Worm (Caenorhabditis elegans) whole organism, young adult: Measurements from ENCODE around the gene F20A1.4.

ENCODE experiments used
- B0035.1 ChIP-seq: sonication (generic microtip); optimal IDR thresholded peaks from 2 replicates; lab custom pipeline; 2016; ENCODE audit warnings: missing genetic modification characterization, mild to moderate bottlenecking, missing compliant biosample characterization, missing genotype, missing genetic modification reagents
- C06A6.2 ChIP-seq: fragments of 200-800 bp; sonication (Bioruptor generic); conservative IDR thresholded peaks from 2 replicates; pipeline ENCODE4 v1.3.6; 2022; ENCODE audit warnings: missing genetic modification characterization, missing compliant biosample characterization
- C17E4.6 ChIP-seq: fragments of 200-800 bp; sonication (Bioruptor generic); IDR thresholded peaks from 2 replicates; pipeline ENCODE4 v1.3.6; 2022; ENCODE audit warnings: missing genetic modification reagents, missing genetic modification characterization, missing compliant biosample characterization
- F10E7.11 ChIP-seq: sonication (generic microtip); optimal IDR thresholded peaks from 2 replicates; lab custom pipeline; 2017; ENCODE audit warnings: mild to moderate bottlenecking, missing genetic modification characterization, moderate library complexity, missing compliant biosample characterization
- F22D6.2 ChIP-seq: sonication (generic microtip); optimal IDR thresholded peaks from 2 replicates; lab custom pipeline; 2016; ENCODE audit warnings: mild to moderate bottlenecking, missing genetic modification characterization, missing compliant biosample characterization
- F23B12.7 ChIP-seq: sonication (generic microtip); optimal IDR thresholded peaks from 2 replicates; lab custom pipeline; 2017; ENCODE audit warnings: missing genetic modification characterization, mild to moderate bottlenecking, missing compliant biosample characterization, antibody characterized with exemption, moderate library complexity; ENCODE audit not compliant: insufficient read depth
- F55B11.4 ChIP-seq: sonication (generic microtip); optimal IDR thresholded peaks from 2 replicates; lab custom pipeline; 2016; ENCODE audit warnings: missing compliant biosample characterization, missing genetic modification characterization, borderline replicate concordance; ENCODE audit not compliant: insufficient read depth
- F57A8.1 ChIP-seq: fragments of 200-800 bp; sonication (Bioruptor generic); optimal IDR thresholded peaks from 2 replicates; lab custom pipeline; 2018; ENCODE audit warnings: mild to moderate bottlenecking, missing genetic modification characterization, moderate library complexity, missing compliant biosample characterization
- K11D2.4 ChIP-seq: fragments of 200-800 bp; sonication (Bioruptor generic); IDR thresholded peaks from 2 replicates; pipeline ENCODE4 v1.3.6; 2022; ENCODE audit warnings: missing genetic modification reagents, missing genetic modification characterization, missing compliant biosample characterization
- T26A5.8 ChIP-seq: sonication (generic microtip); optimal IDR thresholded peaks from 2 replicates; lab custom pipeline; 2016; ENCODE audit warnings: missing genetic modification characterization, missing compliant biosample characterization
- Y53G8AR.9 ChIP-seq: fragments of 200-800 bp; sonication (Bioruptor generic); conservative IDR thresholded peaks from 2 replicates; pipeline ENCODE4 v1.3.6; 2022; ENCODE audit warnings: missing genetic modification reagents, missing genetic modification characterization, missing compliant biosample characterization
- Y95B8A.8 ChIP-seq: fragments of 200-800 bp; sonication (Bioruptor generic); IDR thresholded peaks from 2 replicates; pipeline ENCODE4 v1.3.6; 2022; ENCODE audit warnings: missing genetic modification reagents, missing genetic modification characterization, missing compliant biosample characterization
- aptf-2 ChIP-seq: fragments of 200-800 bp; sonication (Bioruptor generic); conservative IDR thresholded peaks from 2 replicates; pipeline ENCODE4 v1.3.6; 2022; ENCODE audit warnings: missing genetic modification reagents, missing genetic modification characterization, missing compliant biosample characterization
- attf-3 ChIP-seq: fragments of 200-800 bp; sonication (Bioruptor generic); conservative IDR thresholded peaks from 2 replicates; pipeline ENCODE4 v1.3.6; 2022; ENCODE audit warnings: missing genetic modification reagents, missing genetic modification characterization, missing compliant biosample characterization
- bed-2 ChIP-seq: fragments of 200-800 bp; sonication (Bioruptor generic); IDR thresholded peaks from 2 replicates; pipeline ENCODE4 v1.3.6; 2022; ENCODE audit warnings: missing genetic modification reagents, missing genetic modification characterization, missing compliant biosample characterization
- cebp-1 ChIP-seq, 2 experiments: fragments of 200-800 bp in 1 of 2; sonication (Bioruptor generic) in 1 of 2; sonication (generic microtip) in 1 of 2; IDR thresholded peaks in 1 of 2; optimal IDR thresholded peaks in 1 of 2; 2 replicates each; pipeline versions ENCODE4 v1.3.6 to Lab custom; 2017 to 2022; ENCODE audit warnings: missing compliant biosample characterization in 2 of 2, missing genetic modification characterization in 2 of 2, mild to moderate bottlenecking in 1 of 2, missing genetic modification reagents in 1 of 2, moderate library complexity in 1 of 2
- cebp-2 ChIP-seq: fragments of 200-800 bp; sonication (Bioruptor generic); IDR thresholded peaks from 2 replicates; pipeline ENCODE4 v1.3.6; 2022; ENCODE audit warnings: missing genetic modification characterization, missing compliant biosample characterization
- ceh-100 ChIP-seq: fragments of 200-800 bp; sonication (Bioruptor generic); IDR thresholded peaks from 2 replicates; pipeline ENCODE4 v1.3.6; 2022; ENCODE audit warnings: missing genetic modification reagents, missing genetic modification characterization, missing compliant biosample characterization
- ceh-27 ChIP-seq: fragments of 200-800 bp; sonication (Bioruptor generic); optimal IDR thresholded peaks from 2 replicates; lab custom pipeline; 2018; ENCODE audit warnings: mild to moderate bottlenecking, missing genetic modification characterization, moderate library complexity, missing compliant biosample characterization
- ceh-40 ChIP-seq: fragments of 200-800 bp; sonication (Bioruptor generic); IDR thresholded peaks from 2 replicates; pipeline ENCODE4 v1.3.6; 2022; ENCODE audit warnings: missing genetic modification characterization, missing compliant biosample characterization
- ceh-91 ChIP-seq: fragments of 200-800 bp; sonication (Bioruptor generic); IDR thresholded peaks from 2 replicates; pipeline ENCODE4 v1.3.6; 2022; ENCODE audit warnings: missing genetic modification reagents, missing genetic modification characterization, missing compliant biosample characterization
- chd-7 ChIP-seq: sonication (generic microtip); optimal IDR thresholded peaks from 2 replicates; lab custom pipeline; 2016; ENCODE audit warnings: mild to moderate bottlenecking, missing genetic modification characterization, moderate library complexity, missing compliant biosample characterization
- die-1 ChIP-seq: sonication (generic microtip); optimal IDR thresholded peaks from 2 replicates; lab custom pipeline; 2016; ENCODE audit warnings: missing genotype, mild to moderate bottlenecking, missing genetic modification characterization, missing compliant biosample characterization
- efl-1 ChIP-seq: fragments of 150-350 bp; optimal IDR thresholded peaks from 2 replicates; lab custom pipeline; 2014; ENCODE audit warnings: missing biosample characterization, missing genetic modification reagents, missing genetic modification characterization
- egl-18 ChIP-seq: fragments of 200-800 bp; sonication (Bioruptor generic); IDR thresholded peaks from 2 replicates; pipeline ENCODE4 v1.3.6; 2022; ENCODE audit warnings: missing genetic modification reagents, missing genetic modification characterization, missing compliant biosample characterization
- egrh-3 ChIP-seq: fragments of 200-800 bp; sonication (Bioruptor generic); IDR thresholded peaks from 2 replicates; pipeline ENCODE4 v1.3.6; 2022; ENCODE audit warnings: missing genetic modification reagents, missing genetic modification characterization, missing compliant biosample characterization
- fkh-3 ChIP-seq: sonication (generic microtip); optimal IDR thresholded peaks from 2 replicates; lab custom pipeline; 2016; ENCODE audit warnings: mild to moderate bottlenecking, missing genetic modification characterization, missing compliant biosample characterization
- gei-17 ChIP-seq: fragments of 200-800 bp; sonication (Bioruptor generic); optimal IDR thresholded peaks from 2 replicates; lab custom pipeline; 2018; ENCODE audit warnings: mild to moderate bottlenecking, missing genetic modification characterization, missing compliant biosample characterization
- him-1 ChIP-seq: sonication (generic microtip); optimal IDR thresholded peaks from 2 replicates; lab custom pipeline; 2016; ENCODE audit warnings: missing genotype, missing genetic modification reagents, missing genetic modification characterization, missing compliant biosample characterization
- hmg-1.2 ChIP-seq: fragments of 200-800 bp; sonication (Bioruptor generic); IDR thresholded peaks from 2 replicates; pipeline ENCODE4 v1.3.6; 2022; ENCODE audit warnings: missing genetic modification reagents, missing genetic modification characterization, missing compliant biosample characterization
- hmg-20 ChIP-seq: fragments of 200-800 bp; sonication (Bioruptor generic); IDR thresholded peaks from 2 replicates; pipeline ENCODE4 v1.3.6; 2022; ENCODE audit warnings: missing genetic modification reagents, missing genetic modification characterization, missing compliant biosample characterization
- lag-1 ChIP-seq: fragments of 200-800 bp; sonication (Bioruptor generic); IDR thresholded peaks from 2 replicates; pipeline ENCODE4 v1.3.6; 2022; ENCODE audit warnings: missing genetic modification reagents, missing genetic modification characterization, missing compliant biosample characterization
- let-526 ChIP-seq: fragments of 200-800 bp; sonication (Bioruptor generic); IDR thresholded peaks from 2 replicates; pipeline ENCODE4 v1.3.6; 2022; ENCODE audit warnings: missing genetic modification reagents, missing genetic modification characterization, missing compliant biosample characterization
- lin-40 ChIP-seq: sonication (generic microtip); optimal IDR thresholded peaks from 2 replicates; lab custom pipeline; 2016; ENCODE audit warnings: missing genetic modification characterization, mild to moderate bottlenecking, missing compliant biosample characterization, missing genotype, missing genetic modification reagents
- lir-1 ChIP-seq: fragments of 200-800 bp; sonication (Bioruptor generic); conservative IDR thresholded peaks from 2 replicates; pipeline ENCODE4 v1.3.6; 2022; ENCODE audit warnings: missing genetic modification reagents, missing genetic modification characterization, missing compliant biosample characterization
- mes-4 ChIP-seq: sonication (generic microtip); optimal IDR thresholded peaks from 2 replicates; lab custom pipeline; 2016; ENCODE audit warnings: missing genotype, missing genetic modification characterization, missing compliant biosample characterization
- nfyb-1 ChIP-seq: fragments of 200-800 bp; sonication (Bioruptor generic); IDR thresholded peaks from 2 replicates; pipeline ENCODE4 v1.3.6; 2022; ENCODE audit warnings: missing genetic modification reagents, missing genetic modification characterization, missing compliant biosample characterization
- nhr-80 ChIP-seq: sonication (generic microtip); optimal IDR thresholded peaks from 2 replicates; lab custom pipeline; 2016; ENCODE audit warnings: missing genetic modification characterization, missing compliant biosample characterization
- nhr-90 ChIP-seq: sonication (generic microtip); optimal IDR thresholded peaks from 2 replicates; lab custom pipeline; 2016; ENCODE audit warnings: missing genotype, mild to moderate bottlenecking, missing genetic modification characterization, missing compliant biosample characterization
- pha-4 ChIP-seq: fragments of 150-350 bp; sonication (generic microtip); optimal IDR thresholded peaks from 2 replicates; lab custom pipeline; 2014; ENCODE audit warnings: missing biosample characterization, missing genetic modification reagents, missing genetic modification characterization
- sdz-38 ChIP-seq: sonication (generic microtip); optimal IDR thresholded peaks from 2 replicates; lab custom pipeline; 2016; ENCODE audit warnings: missing genotype, missing genetic modification characterization, missing compliant biosample characterization
- somi-1 ChIP-seq: fragments of 200-800 bp; sonication (Bioruptor generic); optimal IDR thresholded peaks from 2 replicates; lab custom pipeline; 2018; ENCODE audit warnings: mild to moderate bottlenecking, missing genetic modification characterization, missing compliant biosample characterization
- unc-62 ChIP-seq: fragments of 150-350 bp; optimal IDR thresholded peaks from 2 replicates; lab custom pipeline; 2014; ENCODE audit warnings: missing biosample characterization, missing genetic modification reagents, missing genetic modification characterization
- xnd-1 ChIP-seq: sonication (generic microtip); optimal IDR thresholded peaks from 2 replicates; lab custom pipeline; 2016; ENCODE audit warnings: missing genotype, missing genetic modification reagents, missing genetic modification characterization, missing compliant biosample characterization
- zim-3 ChIP-seq: sonication (generic microtip); optimal IDR thresholded peaks from 2 replicates; lab custom pipeline; 2017; ENCODE audit warnings: mild to moderate bottlenecking, missing genetic modification characterization, moderate library complexity, missing compliant biosample characterization
- ztf-3 ChIP-seq: fragments of 200-800 bp; sonication (Bioruptor generic); optimal IDR thresholded peaks from 2 replicates; lab custom pipeline; 2018; ENCODE audit warnings: mild to moderate bottlenecking, missing genetic modification characterization, missing compliant biosample characterization

Gene F20A1.4

ce11 chrV:6998303-6998884 lies 23.3 kb downstream of the F20A1.4 start, which contains the start of gene nhr-42:
Gene nhr-42 (plus strand): TSS chrV:6998819.
- TF ChIP-seq C17E4.6 (no peak), mes-4 (tag; lab: Kevin White, UChicago) (no peak), F57A8.1 (GFP tag; lab: Kevin White, UChicago) (no peak), nhr-80 (tag; lab: Kevin White, UChicago) (peak; percentile 55), hmg-1.2 (GFP tag; lab: Robert Waterston, UW) (peak; percentile 37; the same call in 1 of the 2 replicates), him-1 (tag; lab: Kevin White, UChicago) (no peak), ceh-91 (GFP tag; lab: Robert Waterston, UW) (no peak), Y53G8AR.9 (GFP tag; lab: Robert Waterston, UW) (no peak), xnd-1 (tag; lab: Kevin White, UChicago) (no peak), K11D2.4 (no peak), F55B11.4 (no peak), cebp-1 (GFP tag; IDR thresholded peaks at IDR 0.05; lab: Robert Waterston, UW) (no peak), cebp-1 (tag; optimal IDR thresholded peaks at IDR 0.05; lab: Kevin White, UChicago) (peak; percentile 8), zim-3 (no peak), ceh-27 (no peak), F23B12.7 (tag; lab: Kevin White, UChicago) (no peak), pha-4 (tag; lab: Kevin White, UChicago) (peak; percentile 72), C06A6.2 (GFP tag; lab: Robert Waterston, UW) (no peak), somi-1 (GFP tag; lab: Kevin White, UChicago) (no peak), sdz-38 (tag; lab: Kevin White, UChicago) (no peak), attf-3 (GFP tag; lab: Robert Waterston, UW) (no peak), egrh-3 (no peak), lag-1 (GFP tag; lab: Robert Waterston, UW) (no peak)

DNA sequence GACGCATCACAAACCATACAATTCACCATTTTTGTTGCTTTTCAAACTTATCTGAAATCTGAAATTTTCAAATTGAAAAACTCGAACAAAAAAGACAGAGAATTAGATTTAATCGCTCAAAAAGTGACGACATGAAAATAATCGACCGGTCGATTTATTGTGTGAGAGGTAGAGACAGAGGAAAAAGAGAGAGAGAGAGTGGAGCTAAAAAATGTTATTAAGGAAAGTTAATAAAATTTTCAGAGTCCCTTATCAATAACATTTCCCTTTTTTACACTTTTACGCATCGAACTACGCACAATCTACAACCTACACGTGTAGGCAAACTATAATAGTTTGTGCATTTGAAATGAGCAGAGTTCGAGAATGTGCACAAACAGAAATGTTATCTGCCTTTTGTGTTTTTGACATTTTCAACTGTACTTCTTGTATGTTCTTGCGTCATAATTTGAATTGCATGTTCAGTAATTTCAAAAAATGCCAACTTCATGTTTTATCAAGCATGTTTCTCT lies 24.6 kb downstream of the F20A1.4 start, which contains the start of gene nhr-107:
nhr-107 (minus strand) TSS at position 51 of the 512 bp plus-strand sequence.
- no peak for TF ChIP-seq Y95B8A.8 (GFP tag; lab: Robert Waterston, UW)
- peak; percentile 3 for TF ChIP-seq nhr-80 (tag; lab: Kevin White, UChicago)

DNA sequence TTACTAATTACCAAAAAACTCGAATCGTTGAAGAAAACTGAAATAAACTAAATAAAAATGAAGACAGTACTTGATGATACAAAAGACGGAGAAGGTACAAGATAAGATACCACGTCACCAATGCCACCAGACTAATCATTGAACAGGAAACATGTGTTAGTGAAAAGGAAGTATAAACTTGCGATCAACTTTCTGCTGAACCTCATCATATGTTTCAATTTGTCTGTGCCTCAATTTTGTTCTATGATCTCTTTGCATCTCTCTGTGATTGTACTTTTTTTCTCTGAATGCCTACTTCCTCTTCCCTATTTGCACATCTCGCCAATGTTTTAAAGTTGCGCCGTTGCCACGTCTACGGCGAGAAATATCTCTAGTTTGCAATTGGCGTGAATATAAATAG lies 27.7 kb downstream of the F20A1.4 start:
- no peak for TF ChIP-seq chd-7 (tag; lab: Kevin White, UChicago)
- no peak for TF ChIP-seq F22D6.2 (tag; lab: Kevin White, UChicago)
- TF ChIP-seq let-526 (GFP tag; lab: Robert Waterston, UW), result no peak
- TF ChIP-seq ztf-3 (GFP tag; lab: Kevin White, UChicago), result no peak
- TF ChIP-seq bed-2 (GFP tag; lab: Robert Waterston, UW), result no peak
- no peak for TF ChIP-seq efl-1
- TF ChIP-seq T26A5.8, result no peak
- TF ChIP-seq die-1 (tag; lab: Kevin White, UChicago), result peak; percentile 8
- no peak for TF ChIP-seq aptf-2 (GFP tag; lab: Robert Waterston, UW)
- TF ChIP-seq lin-40, result peak; percentile 68
- TF ChIP-seq B0035.1, result no peak
- no peak for TF ChIP-seq nhr-90
- no peak for TF ChIP-seq ceh-100 (GFP tag; lab: Robert Waterston, UW)
- no peak for TF ChIP-seq ceh-40 (GFP tag; lab: Robert Waterston, UW)
- TF ChIP-seq gei-17 (GFP tag; lab: Kevin White, UChicago), result no peak
- TF ChIP-seq egl-18 (GFP tag; lab: Robert Waterston, UW), result no peak
- TF ChIP-seq unc-62 (GFP tag; lab: Kevin White, UChicago), result no peak
- no peak for TF ChIP-seq cebp-2 (GFP tag; lab: Robert Waterston, UW)
- no peak for TF ChIP-seq fkh-3 (tag; lab: Kevin White, UChicago)
- TF ChIP-seq hmg-20 (GFP tag; lab: Robert Waterston, UW), result no peak
- TF ChIP-seq nfyb-1 (GFP tag; lab: Robert Waterston, UW), result 0 out of 2 replicates have a peak, but pooled peaks have one; percentile 46
- TF ChIP-seq F10E7.11, result no peak
- TF ChIP-seq lir-1, result no peak
